Fruit fly (Drosophila melanogaster) whole organism, embryonic: ENCODE results near the gene Ms.

ENCODE experiments used
- B-H1 ChIP-seq: fragments of 200-800 bp; sonication (Bioruptor generic); IDR thresholded peaks from 3 replicates; pipeline ENCODE4 v1.3.6; 2022; ENCODE audit warnings: missing biosample characterization, missing genetic modification characterization
- CG10267 ChIP-seq: fragments of 200-800 bp; sonication (Bioruptor generic); optimal IDR thresholded peaks from 2 replicates; lab custom pipeline; 2018; ENCODE audit warnings: missing biosample characterization, mild to moderate bottlenecking, missing genetic modification characterization, moderate library complexity
- CG1233 ChIP-seq: fragments of 200-800 bp; sonication (Bioruptor generic); optimal IDR thresholded peaks from 4 replicates; lab custom pipeline; 2018; ENCODE audit warnings: missing biosample characterization, mild to moderate bottlenecking, missing genetic modification characterization
- CG12769 ChIP-seq: fragments of 200-800 bp; sonication (Bioruptor generic); optimal IDR thresholded peaks from 2 replicates; lab custom pipeline; 2019; ENCODE audit warnings: missing biosample characterization, mild to moderate bottlenecking, missing genetic modification characterization, moderate library complexity
- CG16815 ChIP-seq: fragments of 200-800 bp; sonication (Bioruptor generic); optimal IDR thresholded peaks from 3 replicates; lab custom pipeline; 2017; ENCODE audit warnings: missing biosample characterization, mild to moderate bottlenecking, missing genetic modification characterization
- CG17912 ChIP-seq: fragments of 200-800 bp; sonication (Bioruptor generic); optimal IDR thresholded peaks from 2 replicates; lab custom pipeline; 2018; ENCODE audit warnings: missing biosample characterization, mild to moderate bottlenecking, missing genetic modification characterization
- CG33213 ChIP-seq: fragments of 200-800 bp; sonication (Bioruptor generic); optimal IDR thresholded peaks from 3 replicates; lab custom pipeline; 2016; ENCODE audit warnings: missing biosample characterization, missing genetic modification characterization
- CG33557 ChIP-seq: fragments of 200-800 bp; sonication (Bioruptor generic); optimal IDR thresholded peaks from 2 replicates; lab custom pipeline; 2019; ENCODE audit warnings: missing biosample characterization, mild to moderate bottlenecking, missing genetic modification characterization, moderate library complexity
- CG4328 ChIP-seq: fragments of 200-800 bp; sonication (Bioruptor generic); optimal IDR thresholded peaks from 3 replicates; lab custom pipeline; 2017; ENCODE audit warnings: missing biosample characterization, missing genetic modification reagents, missing genetic modification characterization
- CG4404 ChIP-seq: fragments of 200-800 bp; sonication (Bioruptor generic); IDR thresholded peaks from 2 replicates; pipeline ENCODE4 v1.3.6; 2022; ENCODE audit warnings: missing biosample characterization, missing genetic modification characterization
- CG5245 ChIP-seq: fragments of 200-800 bp; sonication (Bioruptor generic); optimal IDR thresholded peaks from 3 replicates; lab custom pipeline; 2016; ENCODE audit warnings: missing biosample characterization, missing genetic modification characterization
- CG6254 ChIP-seq: fragments of 200-800 bp; sonication (Bioruptor generic); optimal IDR thresholded peaks from 3 replicates; lab custom pipeline; 2017; ENCODE audit warnings: mild to moderate bottlenecking, missing biosample characterization, missing genetic modification reagents, missing genetic modification characterization
- CG6272 ChIP-seq: fragments of 200-800 bp; sonication (Bioruptor generic); IDR thresholded peaks from 2 replicates; pipeline ENCODE4 v1.3.6; 2022; ENCODE audit warnings: missing biosample characterization, missing genetic modification characterization
- CG7745 ChIP-seq: fragments of 200-800 bp; sonication (Bioruptor generic); optimal IDR thresholded peaks from 2 replicates; lab custom pipeline; 2018; ENCODE audit warnings: missing biosample characterization, mild to moderate bottlenecking, missing genetic modification characterization, moderate library complexity
- CG7839 ChIP-seq: fragments of 200-800 bp; sonication (Bioruptor generic); optimal IDR thresholded peaks from 3 replicates; lab custom pipeline; 2018; ENCODE audit warnings: missing biosample characterization, mild to moderate bottlenecking, missing genetic modification characterization, moderate library complexity
- CG7928 ChIP-seq: fragments of 200-800 bp; sonication (Bioruptor generic); optimal IDR thresholded peaks from 2 replicates; lab custom pipeline; 2017; ENCODE audit warnings: missing biosample characterization, mild to moderate bottlenecking, missing genetic modification characterization
- CG8089 ChIP-seq: fragments of 200-800 bp; sonication (Bioruptor generic); optimal IDR thresholded peaks from 3 replicates; lab custom pipeline; 2016; ENCODE audit warnings: missing biosample characterization, missing genetic modification characterization
- CG9215 ChIP-seq: fragments of 200-800 bp; sonication (Bioruptor generic); IDR thresholded peaks from 2 replicates; pipeline ENCODE4 v1.3.6; 2022; ENCODE audit warnings: missing biosample characterization, missing genetic modification characterization
- CG9876 ChIP-seq: fragments of 200-800 bp; sonication (Bioruptor generic); optimal IDR thresholded peaks from 2 replicates; lab custom pipeline; 2016; ENCODE audit warnings: missing biosample characterization, missing genetic modification characterization
- Chrac-16 ChIP-seq: fragments of 200-800 bp; sonication (Bioruptor generic); optimal IDR thresholded peaks from 3 replicates; lab custom pipeline; 2016; ENCODE audit warnings: missing biosample characterization, missing genetic modification characterization
- Dip2 ChIP-seq: fragments of 200-800 bp; sonication (Bioruptor generic); IDR thresholded peaks from 2 replicates; pipeline ENCODE4 v1.3.6; 2022; ENCODE audit warnings: missing biosample characterization, missing genetic modification characterization
- Eip74EF ChIP-seq, 2 experiments: fragments of 200-800 bp in 1 of 2; fragments of >200 bp in 1 of 2; sonication (Bioruptor generic) in 1 of 2; optimal IDR thresholded peaks; 2 replicates each; lab custom pipeline; 2017 to 2019; ENCODE audit warnings: missing biosample characterization in 2 of 2, missing genetic modification characterization in 2 of 2, mild to moderate bottlenecking in 1 of 2, moderate library complexity in 1 of 2
- Lhr ChIP-seq: fragments of 200-800 bp; sonication (Bioruptor generic); optimal IDR thresholded peaks from 3 replicates; lab custom pipeline; 2017; ENCODE audit warnings: mild to moderate bottlenecking, missing biosample characterization, missing genetic modification reagents, missing genetic modification characterization
- Neu2 ChIP-seq: fragments of 200-800 bp; sonication (Bioruptor generic); optimal IDR thresholded peaks from 3 replicates; lab custom pipeline; 2016; ENCODE audit warnings: missing biosample characterization, missing genetic modification characterization, borderline replicate concordance
- Ssrp ChIP-seq: fragments of 200-800 bp; sonication (Bioruptor generic); optimal IDR thresholded peaks from 2 replicates; lab custom pipeline; 2018; ENCODE audit warnings: missing biosample characterization, mild to moderate bottlenecking, missing genetic modification characterization, moderate library complexity
- Xrp1 ChIP-seq: fragments of 200-800 bp; sonication (Bioruptor generic); IDR thresholded peaks from 2 replicates; pipeline ENCODE4 v1.3.6; 2022; ENCODE audit warnings: missing biosample characterization, missing genetic modification characterization
- ab ChIP-seq: fragments of 200-800 bp; sonication (Bioruptor generic); optimal IDR thresholded peaks from 2 replicates; lab custom pipeline; 2016; ENCODE audit warnings: missing biosample characterization, missing genetic modification characterization
- al ChIP-seq: fragments of 200-800 bp; sonication (Bioruptor generic); IDR thresholded peaks from 2 replicates; pipeline ENCODE4 v1.3.6; 2022; ENCODE audit warnings: missing biosample characterization, missing genetic modification characterization
- ara ChIP-seq: fragments of 200-800 bp; sonication (Bioruptor generic); IDR thresholded peaks from 2 replicates; pipeline ENCODE4 v1.3.6; 2022; ENCODE audit warnings: missing biosample characterization, missing genetic modification characterization
- btn ChIP-seq: fragments of 200-800 bp; sonication (Bioruptor generic); optimal IDR thresholded peaks from 2 replicates; lab custom pipeline; 2016; ENCODE audit warnings: missing biosample characterization, missing genetic modification characterization
- cad ChIP-seq: fragments of >200 bp; optimal IDR thresholded peaks from 2 replicates; lab custom pipeline; 2017; ENCODE audit warnings: missing biosample characterization, missing genetic modification characterization
- cato ChIP-seq: fragments of 200-800 bp; sonication (Bioruptor generic); optimal IDR thresholded peaks from 2 replicates; lab custom pipeline; 2016; ENCODE audit warnings: missing biosample characterization, missing genetic modification characterization, borderline replicate concordance
- chinmo ChIP-seq: fragments of 200-800 bp; sonication (Bioruptor generic); IDR thresholded peaks from 4 replicates; pipeline ENCODE4 v1.3.6; 2022; ENCODE audit warnings: missing biosample characterization, missing genetic modification characterization; ENCODE audit not compliant: partially characterized antibody
- ems ChIP-seq: fragments of 200-800 bp; sonication (Bioruptor generic); optimal IDR thresholded peaks from 3 replicates; lab custom pipeline; 2016; ENCODE audit warnings: missing biosample characterization, missing genetic modification characterization
- hbn ChIP-seq: fragments of 200-800 bp; sonication (Bioruptor generic); IDR thresholded peaks from 2 replicates; pipeline ENCODE4 v1.3.6; 2022; ENCODE audit warnings: missing biosample characterization, missing genetic modification characterization; ENCODE audit not compliant: partially characterized antibody
- her ChIP-seq: fragments of 200-800 bp; sonication (Bioruptor generic); optimal IDR thresholded peaks from 2 replicates; lab custom pipeline; 2016; ENCODE audit warnings: missing biosample characterization, missing genetic modification characterization
- kay ChIP-seq: fragments of 200-800 bp; sonication (Bioruptor generic); optimal IDR thresholded peaks from 2 replicates; lab custom pipeline; 2016; ENCODE audit warnings: missing biosample characterization, missing genetic modification characterization
- kni ChIP-seq: fragments of 200-800 bp; sonication (Bioruptor generic); optimal IDR thresholded peaks from 3 replicates; lab custom pipeline; 2017; ENCODE audit warnings: mild to moderate bottlenecking, missing biosample characterization, missing genetic modification reagents, missing genetic modification characterization
- nom ChIP-seq: fragments of 200-800 bp; sonication (Bioruptor generic); optimal IDR thresholded peaks from 2 replicates; lab custom pipeline; 2017; ENCODE audit warnings: missing biosample characterization, missing genetic modification characterization, mild to moderate bottlenecking, moderate library complexity, missing genetic modification reagents
- peb ChIP-seq: fragments of 200-800 bp; sonication (Bioruptor generic); IDR thresholded peaks from 2 replicates; pipeline ENCODE4 v1.3.6; 2022; ENCODE audit warnings: missing biosample characterization, missing genetic modification characterization
- pros ChIP-seq: fragments of 200-800 bp; sonication (Bioruptor generic); optimal IDR thresholded peaks from 3 replicates; lab custom pipeline; 2019; ENCODE audit warnings: missing biosample characterization, mild to moderate bottlenecking, missing genetic modification characterization, moderate library complexity
- scrt ChIP-seq: fragments of 200-800 bp; sonication (Bioruptor generic); optimal IDR thresholded peaks from 2 replicates; lab custom pipeline; 2018; ENCODE audit warnings: missing biosample characterization, mild to moderate bottlenecking, missing genetic modification characterization, moderate library complexity
- sisA ChIP-seq: fragments of 200-800 bp; sonication (Bioruptor generic); IDR thresholded peaks from 2 replicates; pipeline ENCODE4 v1.3.6; 2022; ENCODE audit warnings: missing biosample characterization, missing genetic modification characterization
- stc ChIP-seq: fragments of 200-800 bp; sonication (Bioruptor generic); IDR thresholded peaks from 2 replicates; pipeline ENCODE4 v1.3.6; 2022; ENCODE audit warnings: missing biosample characterization, missing genetic modification characterization
- tgo ChIP-seq: fragments of 200-800 bp; sonication (Bioruptor generic); IDR thresholded peaks from 3 replicates; pipeline ENCODE4 v1.3.6; 2022; ENCODE audit warnings: missing biosample characterization, missing genetic modification characterization
- tna ChIP-seq: fragments of 200-800 bp; sonication (Bioruptor generic); IDR thresholded peaks from 2 replicates; pipeline ENCODE4 v1.3.6; 2022; ENCODE audit warnings: missing biosample characterization, missing genetic modification characterization; ENCODE audit not compliant: partially characterized antibody
- unpg ChIP-seq: fragments of 200-800 bp; sonication (Bioruptor generic); optimal IDR thresholded peaks from 3 replicates; lab custom pipeline; 2018; ENCODE audit warnings: missing biosample characterization, mild to moderate bottlenecking, missing genetic modification characterization, moderate library complexity
- yki ChIP-seq: fragments of >200 bp; optimal IDR thresholded peaks from 3 replicates; lab custom pipeline; 2018
- z ChIP-seq: fragments of 200-800 bp; sonication (Bioruptor generic); IDR thresholded peaks from 3 replicates; pipeline ENCODE4 v1.3.6; 2022; ENCODE audit warnings: missing biosample characterization, missing genetic modification characterization

Gene Ms

DNA sequence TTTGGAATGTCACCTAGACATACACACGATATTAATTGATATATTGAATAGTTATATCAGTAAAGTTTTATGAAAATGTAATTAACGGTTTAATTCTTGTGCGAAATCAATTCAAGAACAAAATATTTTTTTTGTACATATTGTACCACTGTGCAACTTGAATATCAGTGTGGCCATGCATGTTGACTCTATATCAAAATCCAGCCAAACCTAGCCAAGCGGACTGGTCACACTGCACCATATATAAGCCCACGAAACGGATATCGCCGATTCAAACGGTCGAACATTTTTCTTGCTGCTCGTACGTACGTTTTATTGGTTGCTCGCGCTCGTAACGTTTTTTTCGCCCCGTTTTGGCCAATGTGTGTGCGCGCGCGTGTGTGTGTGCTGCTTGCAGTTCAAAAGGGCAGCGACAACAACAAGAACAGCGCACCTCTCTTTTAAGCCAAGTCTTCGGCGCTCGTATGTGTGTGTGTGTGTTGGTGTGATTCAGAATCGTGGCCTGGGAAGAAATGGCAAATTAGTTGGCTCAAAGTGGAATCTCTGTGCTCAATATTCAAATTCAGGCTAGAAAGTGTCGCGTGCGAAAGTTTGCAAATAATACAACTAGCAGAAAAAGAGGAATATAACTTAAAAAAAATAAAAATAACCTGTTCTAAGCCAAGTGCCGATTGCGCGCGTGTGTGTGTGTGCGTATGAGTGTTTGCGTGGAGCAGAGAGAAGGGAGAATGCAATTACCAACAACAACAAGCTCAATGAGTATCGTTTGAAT, 46.4 kb upstream of the Ms start, which contains the start of gene crb (continued):
- TF ChIP-seq unpg (GFP tag; lab: Kevin White, UChicago) (peak; percentile 65), z (GFP tag; lab: Robert Waterston, UW) (no peak), CG1233 (GFP tag; lab: Kevin White, UChicago) (peak; percentile 50), peb (GFP tag; lab: Robert Waterston, UW) (no peak), tna (0 out of 2 replicates have a peak, but pooled peaks have one; percentile 26), yki (lab: Kevin White, UChicago) (no peak), stc (no peak; the same call in 1 of the 2 replicates), CG12769 (tag; lab: Kevin White, UChicago) (peak; percentile 69), Lhr (GFP tag; lab: Kevin White, UChicago) (peak; percentile 63), ab (GFP tag; lab: Kevin White, UChicago) (no peak), Eip74EF (GFP tag; optimal IDR thresholded peaks at IDR 0.05; lab: Kevin White, UChicago) (peak in 1 of 2 experiments; percentile 39), CG10267 (tag; lab: Kevin White, UChicago) (peak; percentile 54), sisA (GFP tag; lab: Robert Waterston, UW) (no peak), CG7839 (peak; percentile 55), chinmo (GFP tag; lab: Robert Waterston, UW) (peak; percentile 85), btn (GFP tag; lab: Kevin White, UChicago) (no peak), B-H1 (GFP tag; lab: Robert Waterston, UW) (peak; percentile 18; the same call in 1 of the 3 replicates), CG16815 (GFP tag; lab: Kevin White, UChicago) (no peak), her (peak; percentile 68), CG33213 (GFP tag; lab: Kevin White, UChicago) (peak; percentile 65), Dip2 (GFP tag; lab: Robert Waterston, UW) (no peak), CG7745 (no peak), CG9215 (0 out of 2 replicates have a peak, but pooled peaks have one; percentile 9), CG9876 (GFP tag; lab: Kevin White, UChicago) (no peak), CG7928 (GFP tag; lab: Kevin White, UChicago) (no peak), CG4404 (no peak), nom (peak; percentile 31), cad (GFP tag; lab: Kevin White, UChicago) (no peak), CG5245 (GFP tag; lab: Kevin White, UChicago) (no peak), Neu2 (peak; percentile 5), kay (peak; percentile 1), scrt (GFP tag; lab: Kevin White, UChicago) (peak; percentile 23), ara (peak; percentile 53), Chrac-16 (GFP tag; lab: Kevin White, UChicago) (peak; percentile 41), CG4328 (GFP tag; lab: Kevin White, UChicago) (peak; percentile 12), Ssrp (no peak), Xrp1 (GFP tag; lab: Robert Waterston, UW) (peak; percentile 61), CG6254 (no peak), cato (no peak), CG33557 (peak; percentile 34), hbn (GFP tag; lab: Robert Waterston, UW) (peak; percentile 37), CG6272 (GFP tag; lab: Robert Waterston, UW) (0 out of 2 replicates have a peak, but pooled peaks have one; percentile 22), kni (GFP tag; lab: Kevin White, UChicago) (peak; percentile 5), tgo (peak; percentile 56), pros (no peak), CG17912 (peak; percentile 57), ems (peak; percentile 46), al (GFP tag; lab: Robert Waterston, UW) (no peak), CG8089 (GFP tag; lab: Kevin White, UChicago) (peak; percentile 6)
